Fruit fly (Drosophila melanogaster): ENCODE measurements around the gene Osi5.
A peak's percentile ranks its signal among the peaks of the same experiment; 100 is the strongest.

Osi5 gene

dm6 chr3R:6198488-6198892 lies 28.8 kb upstream of the Osi5 start, which contains the start of gene Osi24:
Osi24 (plus strand) TSS chr3R:6198811.
- TF ChIP-seq Usf (GFP tag; optimal IDR thresholded peaks at IDR 0.05), result no peak
- no peak for TF ChIP-seq CG15514 (GFP tag; optimal IDR thresholded peaks at IDR 0.05)
- peak; percentile 36 for TF ChIP-seq Six4 (GFP tag; optimal IDR thresholded peaks at IDR 0.05)
- no peak for TF ChIP-seq aop (GFP tag; IDR thresholded peaks at IDR 0.05)
- TF ChIP-seq Meics (GFP tag; optimal IDR thresholded peaks at IDR 0.05), result peak; percentile 33
- TF ChIP-seq Dll (GFP tag; IDR thresholded peaks at IDR 0.05; ENCODE audit: partially characterized antibody), result no peak
- no peak for TF ChIP-seq Ets97D (GFP tag; optimal IDR thresholded peaks at IDR 0.05)
- 0 out of 3 replicates have a peak, but pooled peaks have one; percentile 13 for TF ChIP-seq CG11093 (GFP tag; IDR thresholded peaks at IDR 0.05)
- peak; percentile 56 for TF ChIP-seq nmo (GFP tag; optimal IDR thresholded peaks at IDR 0.05)
- no peak for TF ChIP-seq otp (GFP tag; IDR thresholded peaks at IDR 0.05)
- TF ChIP-seq CG3847 (GFP tag; IDR thresholded peaks at IDR 0.05), result peak; percentile 49
- TF ChIP-seq Ptx1 (GFP tag; IDR thresholded peaks at IDR 0.05), result peak; percentile 79
- TF ChIP-seq pnt (GFP tag; optimal IDR thresholded peaks at IDR 0.05), result peak; percentile 53
- TF ChIP-seq Rx (GFP tag; IDR thresholded peaks at IDR 0.05), result peak; percentile 67
- TF ChIP-seq cato (GFP tag; optimal IDR thresholded peaks at IDR 0.05; ENCODE audit: borderline replicate concordance), result peak; percentile 9
- TF ChIP-seq CG13296 (GFP tag; optimal IDR thresholded peaks at IDR 0.05), result no peak
- TF ChIP-seq CG4328 (GFP tag; optimal IDR thresholded peaks at IDR 0.05), result no peak
- TF ChIP-seq sim (GFP tag; IDR thresholded peaks at IDR 0.05), result no peak
- peak; percentile 37 for TF ChIP-seq CG12942 (GFP tag; optimal IDR thresholded peaks at IDR 0.05)
- no peak for TF ChIP-seq D19B (GFP tag; optimal IDR thresholded peaks at IDR 0.05)
- peak; percentile 1 for TF ChIP-seq dm (GFP tag; optimal IDR thresholded peaks at IDR 0.05)
- TF ChIP-seq Deaf1 (tag; optimal IDR thresholded peaks at IDR 0.05), result no peak
- no peak for TF ChIP-seq Taf1 (GFP tag; IDR thresholded peaks at IDR 0.05)
- peak; percentile 39 for TF ChIP-seq CG12219 (GFP tag; optimal IDR thresholded peaks at IDR 0.05)
- TF ChIP-seq unpg (GFP tag; optimal IDR thresholded peaks at IDR 0.05), result peak; percentile 68
- no peak for TF ChIP-seq Spps (tag; optimal IDR thresholded peaks at IDR 0.05)
- peak; percentile 39 for TF ChIP-seq Ssrp (tag; optimal IDR thresholded peaks at IDR 0.05)
- peak; percentile 60 for TF ChIP-seq slbo (GFP tag; IDR thresholded peaks at IDR 0.05)
- no peak for TF ChIP-seq mld (GFP tag; IDR thresholded peaks at IDR 0.05; ENCODE audit: partially characterized antibody)
- no peak for TF ChIP-seq Dip2 (GFP tag; IDR thresholded peaks at IDR 0.05)
- TF ChIP-seq Trl (optimal IDR thresholded peaks at IDR 0.05), result peak in 1 of 2 experiments; percentile 13
- TF ChIP-seq Trl (GFP tag; optimal IDR thresholded peaks at IDR 0.05), result peak; percentile 15
- peak; percentile 39 for TF ChIP-seq Hr3 (GFP tag; optimal IDR thresholded peaks at IDR 0.05)
- TF ChIP-seq grn (GFP tag; optimal IDR thresholded peaks at IDR 0.05), result no peak
- no peak for TF ChIP-seq kay (GFP tag; optimal IDR thresholded peaks at IDR 0.05)
- no peak for TF ChIP-seq MESR4 (GFP tag; optimal IDR thresholded peaks at IDR 0.05)
- TF ChIP-seq bcd (GFP tag; optimal IDR thresholded peaks at IDR 0.05), result peak; percentile 59
- TF ChIP-seq HmgD (GFP tag; optimal IDR thresholded peaks at IDR 0.05), result no peak
- TF ChIP-seq HLH54F (GFP tag; optimal IDR thresholded peaks at IDR 0.05), result no peak
- TF ChIP-seq CG2889 (GFP tag; IDR thresholded peaks at IDR 0.05), result no peak
- TF ChIP-seq btn (GFP tag; optimal IDR thresholded peaks at IDR 0.05), result no peak
- TF ChIP-seq pzg (GFP tag; optimal IDR thresholded peaks at IDR 0.05), result no peak
- TF ChIP-seq CG7987 (GFP tag; optimal IDR thresholded peaks at IDR 0.05), result no peak
- no peak for TF ChIP-seq CG10147 (GFP tag; optimal IDR thresholded peaks at IDR 0.05)
- TF ChIP-seq Myb (GFP tag; optimal IDR thresholded peaks at IDR 0.05), result peak; percentile 15
- TF ChIP-seq MBD-R2 (GFP tag; IDR thresholded peaks at IDR 0.05), result peak; percentile 30; the same call in 1 of the 2 replicates
- no peak for TF ChIP-seq CG14710 (tag; optimal IDR thresholded peaks at IDR 0.05)
- TF ChIP-seq wek (GFP tag; optimal IDR thresholded peaks at IDR 0.05), result no peak
- TF ChIP-seq H2.0 (GFP tag; IDR thresholded peaks at IDR 0.05), result peak; percentile 59
- TF ChIP-seq CG34224 (GFP tag; IDR thresholded peaks at IDR 0.05; ENCODE audit: partially characterized antibody), result no peak
- TF ChIP-seq Fer3 (tag; optimal IDR thresholded peaks at IDR 0.05), result peak; percentile 21
- peak; percentile 74 for TF ChIP-seq Xrp1 (GFP tag; IDR thresholded peaks at IDR 0.05)

Data from whole organism, embryonic.